Worm (Caenorhabditis elegans) whole organism, early embryonic: ENCODE data around the gene srh-60.

ENCODE experiments used
- ama-1 ChIP-seq: fragments of 150-350 bp; optimal IDR thresholded peaks from 2 replicates; lab custom pipeline; 2014
- flt-1 ChIP-seq: fragments of 200-800 bp; sonication (Bioruptor generic); IDR thresholded peaks from 2 replicates; pipeline ENCODE4 v1.3.6; 2022; ENCODE audit warnings: missing genetic modification characterization, missing compliant biosample characterization
- hmg-4 ChIP-seq: fragments of 200-800 bp; sonication (Bioruptor generic); optimal IDR thresholded peaks from 2 replicates; lab custom pipeline; 2018; ENCODE audit warnings: mild to moderate bottlenecking, missing genetic modification characterization, missing compliant biosample characterization
- pes-1 ChIP-seq: fragments of 200-800 bp; sonication (Bioruptor generic); IDR thresholded peaks from 2 replicates; pipeline ENCODE4 v1.3.6; 2022; ENCODE audit warnings: missing genetic modification reagents, missing genetic modification characterization, missing compliant biosample characterization
- scrt-1 ChIP-seq: fragments of 200-800 bp; sonication (Bioruptor generic); IDR thresholded peaks from 2 replicates; pipeline ENCODE4 v1.3.6; 2022; ENCODE audit warnings: missing genetic modification characterization, missing compliant biosample characterization
- tbx-11 ChIP-seq: fragments of 200-800 bp; sonication (Bioruptor generic); IDR thresholded peaks from 2 replicates; pipeline ENCODE4 v1.3.6; 2022; ENCODE audit warnings: missing genetic modification characterization, missing compliant biosample characterization
- tra-4 ChIP-seq: sonication (generic microtip); optimal IDR thresholded peaks from 2 replicates; lab custom pipeline; 2017; ENCODE audit warnings: missing genetic modification characterization, missing compliant biosample characterization

DNA sequence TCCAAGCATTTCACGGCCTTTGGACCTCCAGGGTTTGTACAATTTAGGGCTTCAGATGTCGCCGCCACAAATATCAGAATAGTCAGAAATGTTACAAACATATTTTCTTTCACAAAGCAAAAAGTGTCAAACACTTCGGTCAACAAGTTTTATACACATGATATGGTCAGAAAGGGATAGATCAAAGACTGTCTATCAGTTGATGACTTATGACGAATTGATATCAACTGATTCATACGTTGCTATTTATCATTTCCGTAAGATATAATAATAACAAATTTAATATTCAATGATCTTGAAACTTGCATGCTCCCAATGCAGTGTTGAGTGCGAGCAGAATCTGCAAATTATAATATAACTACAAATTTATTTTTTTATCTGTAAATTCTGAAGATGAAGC is 22.9 kb upstream of the srh-60 start, which contains the start of gene W10G11.1:
- no peak for TF ChIP-seq scrt-1
- no peak for TF ChIP-seq ama-1
- no peak for TF ChIP-seq tbx-11
- TF ChIP-seq hmg-4 (GFP tag; lab: Kevin White, UChicago) = no peak
- TF ChIP-seq pes-1 = no peak
- TF ChIP-seq flt-1 (GFP tag; lab: Robert Waterston, UW) = no peak
- TF ChIP-seq tra-4 (tag; lab: Kevin White, UChicago) = no peak
